Fruit fly (Drosophila melanogaster): Measurements from ENCODE around the gene SLIRP1.

Gene SLIRP1

DNA sequence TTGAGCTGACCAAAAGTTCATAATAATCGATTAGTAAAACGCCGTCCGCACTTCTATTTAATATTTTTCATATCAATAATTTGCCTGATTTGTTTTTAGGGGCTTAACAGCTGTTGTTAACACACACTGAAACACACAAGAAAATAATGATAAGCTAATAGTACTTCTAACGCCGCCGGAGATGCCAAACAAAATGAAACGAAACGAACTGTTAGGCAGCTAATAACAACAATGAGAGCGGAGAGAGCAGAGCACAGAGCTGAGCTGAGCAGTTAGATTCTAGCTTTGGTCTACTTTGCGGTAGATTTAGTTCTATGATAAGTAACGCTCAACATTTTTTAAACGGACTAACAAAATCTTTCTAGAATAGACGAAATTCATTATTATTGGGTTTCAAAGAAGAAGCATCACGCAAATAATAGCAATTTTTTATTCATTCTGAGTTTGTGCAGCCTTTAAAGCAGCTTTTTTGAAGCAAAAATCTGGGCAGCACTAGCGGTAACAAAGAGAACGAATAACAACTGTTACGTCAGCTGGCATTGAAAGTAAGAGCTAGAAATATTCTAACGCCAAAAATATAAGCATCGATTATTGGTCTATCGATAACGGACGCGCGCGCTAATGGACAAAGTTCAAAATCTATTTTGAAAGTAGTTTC lies 12.5 kb downstream of the SLIRP1 start, which contains the start of gene Abca3 (continued):
- TF ChIP-seq CG3995 (GFP tag; optimal IDR thresholded peaks at IDR 0.05): peak; percentile 49
- peak; percentile 33 for TF ChIP-seq pnt (GFP tag; optimal IDR thresholded peaks at IDR 0.05)
- no peak for TF ChIP-seq CG2199 (GFP tag; IDR thresholded peaks at IDR 0.05)
- TF ChIP-seq lab (GFP tag; optimal IDR thresholded peaks at IDR 0.05): peak; percentile 79
- peak; percentile 31 for TF ChIP-seq Hsf (GFP tag; optimal IDR thresholded peaks at IDR 0.05)
- TF ChIP-seq Atf3 (GFP tag; optimal IDR thresholded peaks at IDR 0.05): peak; percentile 12
- no peak for TF ChIP-seq lov (optimal IDR thresholded peaks at IDR 0.05)
- no peak for TF ChIP-seq lov (GFP tag; IDR thresholded peaks at IDR 0.05)
- peak; percentile 16 for TF ChIP-seq oc (tag; optimal IDR thresholded peaks at IDR 0.05)
- no peak for TF ChIP-seq CG15073 (GFP tag; optimal IDR thresholded peaks at IDR 0.05)
- peak; percentile 65 for TF ChIP-seq CG12769 (tag; optimal IDR thresholded peaks at IDR 0.05)
- peak; percentile 58 for TF ChIP-seq pfk (GFP tag; optimal IDR thresholded peaks at IDR 0.05)
- TF ChIP-seq CG14965 (GFP tag; optimal IDR thresholded peaks at IDR 0.05; ENCODE audit: borderline replicate concordance): no peak
- TF ChIP-seq CG6765 (GFP tag; optimal IDR thresholded peaks at IDR 0.05): peak; percentile 50
- peak; percentile 52 for TF ChIP-seq CG18619 (GFP tag; optimal IDR thresholded peaks at IDR 0.05)
- no peak for TF ChIP-seq CG7745 (tag; optimal IDR thresholded peaks at IDR 0.05)
- no peak for TF ChIP-seq CG6683 (GFP tag; optimal IDR thresholded peaks at IDR 0.05)
- TF ChIP-seq gcm (GFP tag; optimal IDR thresholded peaks at IDR 0.05): peak; percentile 38
- TF ChIP-seq dan (GFP tag; IDR thresholded peaks at IDR 0.05): no peak
- TF ChIP-seq CG4424 (GFP tag; optimal IDR thresholded peaks at IDR 0.05): peak; percentile 25
- peak; percentile 47; the same call in 2 of the 3 replicates for TF ChIP-seq tgo (GFP tag; IDR thresholded peaks at IDR 0.05)
- no peak for TF ChIP-seq usp (GFP tag; optimal IDR thresholded peaks at IDR 0.05)
- no peak; the same call in 1 of the 2 replicates for TF ChIP-seq sens-2 (GFP tag; IDR thresholded peaks at IDR 0.05)
- no peak for TF ChIP-seq HLHmδ (GFP tag; optimal IDR thresholded peaks at IDR 0.05)
- TF ChIP-seq sc (optimal IDR thresholded peaks at IDR 0.05): no peak
- no peak for TF ChIP-seq sc (GFP tag; optimal IDR thresholded peaks at IDR 0.05)
- no peak for TF ChIP-seq Optix (GFP tag; IDR thresholded peaks at IDR 0.05)
- peak; percentile 91 for TF ChIP-seq kni (GFP tag; optimal IDR thresholded peaks at IDR 0.05)
- no peak for TF ChIP-seq ci (GFP tag; IDR thresholded peaks at IDR 0.05)
- TF ChIP-seq Doc2 (GFP tag; IDR thresholded peaks at IDR 0.05): no peak
- TF ChIP-seq Fer3 (tag; optimal IDR thresholded peaks at IDR 0.05): peak; percentile 77
- peak; percentile 56 for TF ChIP-seq Sry-δ (GFP tag; optimal IDR thresholded peaks at IDR 0.05)
- TF ChIP-seq Doc3 (GFP tag; IDR thresholded peaks at IDR 0.05; ENCODE audit: partially characterized antibody): 0 out of 3 replicates have a peak, but pooled peaks have one; percentile 24
- TF ChIP-seq CG7786 (GFP tag; optimal IDR thresholded peaks at IDR 0.05): peak; percentile 55
- TF ChIP-seq Antp (GFP tag; optimal IDR thresholded peaks at IDR 0.05): peak; percentile 53
- no peak for TF ChIP-seq ac (GFP tag; optimal IDR thresholded peaks at IDR 0.05)
- TF ChIP-seq br (optimal IDR thresholded peaks at IDR 0.05): no peak
- peak; percentile 60 for TF ChIP-seq lilli (GFP tag; optimal IDR thresholded peaks at IDR 0.05)
- peak; percentile 59 for TF ChIP-seq cwo (GFP tag; optimal IDR thresholded peaks at IDR 0.05)
- TF ChIP-seq CG2875 (GFP tag; optimal IDR thresholded peaks at IDR 0.05): no peak
- TF ChIP-seq Gsc (GFP tag; IDR thresholded peaks at IDR 0.05): no peak
- no peak for TF ChIP-seq CG13123 (GFP tag; optimal IDR thresholded peaks at IDR 0.05)
- TF ChIP-seq dm (GFP tag; optimal IDR thresholded peaks at IDR 0.05): no peak
- peak; percentile 84 for TF ChIP-seq E2f2 (GFP tag; IDR thresholded peaks at IDR 0.05)
- TF ChIP-seq slbo (GFP tag; IDR thresholded peaks at IDR 0.05): peak; percentile 76
- peak; percentile 47 for TF ChIP-seq hkb (optimal IDR thresholded peaks at IDR 0.05)
- peak; percentile 41; the same call in 1 of the 2 replicates for TF ChIP-seq hkb (GFP tag; IDR thresholded peaks at IDR 0.05)
- TF ChIP-seq CG6813 (GFP tag; optimal IDR thresholded peaks at IDR 0.05): no peak
- TF ChIP-seq fd96Cb (tag; optimal IDR thresholded peaks at IDR 0.05): peak; percentile 29
- TF ChIP-seq nerfin-2 (GFP tag; IDR thresholded peaks at IDR 0.05; ENCODE audit: partially characterized antibody): no peak
- no peak for TF ChIP-seq MTF-1 (GFP tag; optimal IDR thresholded peaks at IDR 0.05; ENCODE audit: borderline replicate concordance)

Data from whole organism, embryonic.